Fruit fly (Drosophila melanogaster): ENCODE measurements around the gene yata.

yata gene

dm6 chr3R:29716782-29717317 is 32.2 kb upstream of the yata start, which contains the start of gene Obp99b (continued):
- TF ChIP-seq CG15011 (GFP tag; optimal IDR thresholded peaks at IDR 0.05), result peak; percentile 48
- peak; percentile 52 for TF ChIP-seq kni (GFP tag; optimal IDR thresholded peaks at IDR 0.05)
- TF ChIP-seq prd (optimal IDR thresholded peaks at IDR 0.05), result no peak
- TF ChIP-seq prd (GFP tag; IDR thresholded peaks at IDR 0.05), result peak; percentile 77
- peak; percentile 88 for TF ChIP-seq Xbp1 (GFP tag; optimal IDR thresholded peaks at IDR 0.05)
- TF ChIP-seq peb (GFP tag; IDR thresholded peaks at IDR 0.05), result peak; percentile 30; the same call in 1 of the 2 replicates
- peak; percentile 68 for TF ChIP-seq tgo (GFP tag; IDR thresholded peaks at IDR 0.05)
- peak; percentile 79 for TF ChIP-seq slp2 (GFP tag; optimal IDR thresholded peaks at IDR 0.05)
- no peak for TF ChIP-seq pan (optimal IDR thresholded peaks at IDR 0.05)
- peak in 1 of 2 experiments; percentile 84 for TF ChIP-seq pan (GFP tag; optimal IDR thresholded peaks at IDR 0.05 in 1 of 2, IDR thresholded peaks at IDR 0.05 in 1 of 2)
- peak; percentile 90 for TF ChIP-seq CG17912 (GFP tag; optimal IDR thresholded peaks at IDR 0.05)
- TF ChIP-seq CG11398 (GFP tag; optimal IDR thresholded peaks at IDR 0.05), result peak; percentile 58
- no peak for TF ChIP-seq z (GFP tag; IDR thresholded peaks at IDR 0.05)
- peak in 1 of 2 experiments; percentile 43 for TF ChIP-seq insv (GFP tag; optimal IDR thresholded peaks at IDR 0.05)
- TF ChIP-seq grau (tag; optimal IDR thresholded peaks at IDR 0.05), result peak; percentile 55
- TF ChIP-seq Six4 (GFP tag; optimal IDR thresholded peaks at IDR 0.05), result peak; percentile 63
- peak; percentile 22 for TF ChIP-seq CG7928 (GFP tag; optimal IDR thresholded peaks at IDR 0.05)
- peak; percentile 18 for TF ChIP-seq CG30403 (GFP tag; optimal IDR thresholded peaks at IDR 0.05)
- peak; percentile 76 for TF ChIP-seq CG6689 (GFP tag; IDR thresholded peaks at IDR 0.05)
- no peak for TF ChIP-seq Lpt (GFP tag; optimal IDR thresholded peaks at IDR 0.05)
- peak; percentile 77 for TF ChIP-seq Atf-2 (GFP tag; optimal IDR thresholded peaks at IDR 0.05)
- peak; percentile 32 for TF ChIP-seq lilli (GFP tag; optimal IDR thresholded peaks at IDR 0.05)
- TF ChIP-seq CG8089 (GFP tag; optimal IDR thresholded peaks at IDR 0.05), result peak; percentile 85
- peak; percentile 94 for TF ChIP-seq pb (GFP tag; optimal IDR thresholded peaks at IDR 0.05)
- peak; percentile 5 for TF ChIP-seq ftz-f1 (GFP tag; optimal IDR thresholded peaks at IDR 0.05)
- peak; percentile 83 for TF ChIP-seq chn (GFP tag; optimal IDR thresholded peaks at IDR 0.05)
- no peak for TF ChIP-seq grn (GFP tag; optimal IDR thresholded peaks at IDR 0.05)
- TF ChIP-seq B-H2 (GFP tag; optimal IDR thresholded peaks at IDR 0.05), result peak; percentile 27
- TF ChIP-seq Fer2 (tag; optimal IDR thresholded peaks at IDR 0.05), result peak; percentile 48
- peak; percentile 53; the same call in 3 of the 4 replicates for TF ChIP-seq Gug (GFP tag; IDR thresholded peaks at IDR 0.05)
- peak; percentile 71 for TF ChIP-seq Nf-YA (GFP tag; IDR thresholded peaks at IDR 0.05)
- peak; percentile 88 for TF ChIP-seq mirr (GFP tag; optimal IDR thresholded peaks at IDR 0.05)
- TF ChIP-seq CG17829 (tag; optimal IDR thresholded peaks at IDR 0.05), result peak; percentile 77
- TF ChIP-seq Dref (GFP tag; IDR thresholded peaks at IDR 0.05), result 0 out of 2 replicates have a peak, but pooled peaks have one; percentile 10
- peak; percentile 60 for TF ChIP-seq Hr3 (GFP tag; optimal IDR thresholded peaks at IDR 0.05)
- peak; percentile 87 for TF ChIP-seq CG10431 (GFP tag; optimal IDR thresholded peaks at IDR 0.05)
- TF ChIP-seq row (GFP tag; IDR thresholded peaks at IDR 0.05), result peak; percentile 29; the same call in 1 of the 3 replicates
- peak; percentile 53 for TF ChIP-seq CG4404 (GFP tag; IDR thresholded peaks at IDR 0.05)
- no peak; the same call in 1 of the 2 replicates for TF ChIP-seq CG8765 (GFP tag; IDR thresholded peaks at IDR 0.05)
- peak; percentile 40 for TF ChIP-seq Nf-YB (GFP tag; optimal IDR thresholded peaks at IDR 0.05)
- TF ChIP-seq CG8944 (GFP tag; optimal IDR thresholded peaks at IDR 0.05), result peak; percentile 74
- peak; percentile 47 for TF ChIP-seq CG18476 (GFP tag; optimal IDR thresholded peaks at IDR 0.05)
- peak; percentile 74 for TF ChIP-seq CG7839 (tag; optimal IDR thresholded peaks at IDR 0.05)
- TF ChIP-seq CG15514 (GFP tag; optimal IDR thresholded peaks at IDR 0.05), result peak; percentile 67
- peak; percentile 72 for TF ChIP-seq Ptx1 (GFP tag; IDR thresholded peaks at IDR 0.05)
- peak; percentile 60 for TF ChIP-seq trh (GFP tag; optimal IDR thresholded peaks at IDR 0.05)
- peak; percentile 67 for TF ChIP-seq ssp (GFP tag; IDR thresholded peaks at IDR 0.05)
- TF ChIP-seq knrl (GFP tag; IDR thresholded peaks at IDR 0.05; ENCODE audit: partially characterized antibody), result no peak
- peak; percentile 72 for TF ChIP-seq CG10274 (GFP tag; optimal IDR thresholded peaks at IDR 0.05)
- no peak for TF ChIP-seq Opbp (GFP tag; IDR thresholded peaks at IDR 0.05; ENCODE audit: partially characterized antibody)
- peak; percentile 78 for TF ChIP-seq en (GFP tag; optimal IDR thresholded peaks at IDR 0.05)

All from whole organism, embryonic.